Fruit fly (Drosophila melanogaster) whole organism, prepupa: ENCODE results near the gene CG12995.
A peak's percentile ranks its signal among the peaks of the same experiment; 100 is the strongest.

ENCODE experiments used
- Blimp-1 ChIP-seq: fragments of 200-800 bp; sonication (Bioruptor generic); optimal IDR thresholded peaks from 3 replicates; lab custom pipeline; 2017; ENCODE audit warnings: missing biosample characterization, missing genetic modification characterization, mild to moderate bottlenecking, moderate library complexity, missing genetic modification reagents
- CG10631 ChIP-seq: fragments of 200-800 bp; sonication (Bioruptor generic); optimal IDR thresholded peaks from 2 replicates; lab custom pipeline; 2016; ENCODE audit warnings: missing biosample characterization, missing genetic modification characterization
- CG10669 ChIP-seq: fragments of 200-800 bp; sonication (Bioruptor generic); optimal IDR thresholded peaks from 3 replicates; lab custom pipeline; 2018; ENCODE audit warnings: missing biosample characterization, mild to moderate bottlenecking, missing genetic modification characterization, moderate library complexity
- CG11294 ChIP-seq: fragments of 200-800 bp; sonication (Bioruptor generic); IDR thresholded peaks from 2 replicates; pipeline ENCODE4 v1.3.6; 2022; ENCODE audit warnings: missing biosample characterization, missing genetic modification characterization
- CG11762 ChIP-seq: fragments of 200-800 bp; sonication (Bioruptor generic); optimal IDR thresholded peaks from 3 replicates; lab custom pipeline; 2016; ENCODE audit warnings: missing biosample characterization, missing genetic modification characterization; ENCODE audit not compliant: insufficient read depth
- CG11902 ChIP-seq: fragments of 200-800 bp; sonication (Bioruptor generic); optimal IDR thresholded peaks from 3 replicates; lab custom pipeline; 2016; ENCODE audit warnings: missing biosample characterization, missing genetic modification characterization
- CG15336 ChIP-seq: fragments of 200-800 bp; sonication (Bioruptor generic); IDR thresholded peaks from 2 replicates; pipeline ENCODE4 v1.3.6; 2022; ENCODE audit warnings: missing biosample characterization, missing genetic modification characterization
- CG1621 ChIP-seq: fragments of 200-800 bp; sonication (Bioruptor generic); optimal IDR thresholded peaks from 3 replicates; lab custom pipeline; 2018; ENCODE audit warnings: missing biosample characterization, mild to moderate bottlenecking, missing genetic modification characterization
- CG16779 ChIP-seq: fragments of 200-800 bp; sonication (Bioruptor generic); optimal IDR thresholded peaks from 3 replicates; lab custom pipeline; 2017; ENCODE audit warnings: missing biosample characterization, mild to moderate bottlenecking, missing genetic modification characterization
- CG32006 ChIP-seq: fragments of 200-800 bp; sonication (Bioruptor generic); optimal IDR thresholded peaks from 3 replicates; lab custom pipeline; 2017; ENCODE audit warnings: missing biosample characterization, mild to moderate bottlenecking, missing genetic modification characterization
- CG3919 ChIP-seq: fragments of 200-800 bp; sonication (Bioruptor generic); optimal IDR thresholded peaks from 3 replicates; lab custom pipeline; 2016; ENCODE audit warnings: missing biosample characterization, missing genetic modification characterization
- CG4318 ChIP-seq: fragments of 200-800 bp; sonication (Bioruptor generic); optimal IDR thresholded peaks from 3 replicates; lab custom pipeline; 2017; ENCODE audit warnings: missing biosample characterization, mild to moderate bottlenecking, missing genetic modification characterization
- CG6276 ChIP-seq: fragments of 200-800 bp; sonication (Bioruptor generic); optimal IDR thresholded peaks from 2 replicates; lab custom pipeline; 2017; ENCODE audit warnings: missing biosample characterization, mild to moderate bottlenecking, missing genetic modification characterization
- CG6792 ChIP-seq: fragments of 200-800 bp; sonication (Bioruptor generic); optimal IDR thresholded peaks from 3 replicates; lab custom pipeline; 2016; ENCODE audit warnings: missing biosample characterization, missing genetic modification characterization
- CG6808 ChIP-seq: fragments of 200-800 bp; sonication (Bioruptor generic); optimal IDR thresholded peaks from 3 replicates; lab custom pipeline; 2017; ENCODE audit warnings: missing biosample characterization, missing genetic modification characterization, mild to moderate bottlenecking, moderate library complexity, missing genetic modification reagents
- CG7368 ChIP-seq: fragments of 200-800 bp; sonication (Bioruptor generic); optimal IDR thresholded peaks from 3 replicates; lab custom pipeline; 2016; ENCODE audit warnings: missing biosample characterization, missing genetic modification characterization
- CG8119 ChIP-seq: fragments of 200-800 bp; sonication (Bioruptor generic); IDR thresholded peaks from 3 replicates; pipeline ENCODE4 v1.3.6; 2022; ENCODE audit warnings: missing biosample characterization, missing genetic modification characterization
- CG8319 ChIP-seq: fragments of 200-800 bp; sonication (Bioruptor generic); optimal IDR thresholded peaks from 3 replicates; lab custom pipeline; 2016; ENCODE audit warnings: missing biosample characterization, missing genetic modification characterization
- CG8632 ChIP-seq: fragments of 200-800 bp; sonication (Bioruptor generic); optimal IDR thresholded peaks from 3 replicates; lab custom pipeline; 2016; ENCODE audit warnings: missing biosample characterization, missing genetic modification characterization
- Eip78C ChIP-seq: fragments of 200-800 bp; sonication (Bioruptor generic); peaks from one replicate; lab custom pipeline; 2016; ENCODE audit warnings: missing biosample characterization, missing genetic modification characterization
- Ets21C ChIP-seq: fragments of 200-800 bp; sonication (Bioruptor generic); optimal IDR thresholded peaks from 3 replicates; lab custom pipeline; 2016; ENCODE audit warnings: missing biosample characterization, missing genetic modification characterization
- Ets96B ChIP-seq: fragments of 200-800 bp; optimal IDR thresholded peaks from 2 replicates; lab custom pipeline; 2019; ENCODE audit warnings: missing biosample characterization, mild to moderate bottlenecking, missing genetic modification characterization, moderate library complexity
- Gug ChIP-seq: fragments of 200-800 bp; sonication (Bioruptor generic); IDR thresholded peaks from 2 replicates; pipeline ENCODE4 v1.3.6; 2022; ENCODE audit warnings: missing biosample characterization, missing genetic modification characterization
- Hr39 ChIP-seq: fragments of 200-800 bp; sonication (Bioruptor generic); optimal IDR thresholded peaks from 2 replicates; lab custom pipeline; 2016; ENCODE audit warnings: missing biosample characterization, missing genetic modification characterization
- Hr4 ChIP-seq: fragments of 200-800 bp; sonication (Bioruptor generic); optimal IDR thresholded peaks from 3 replicates; lab custom pipeline; 2016; ENCODE audit warnings: missing biosample characterization, missing genetic modification characterization
- Met ChIP-seq: fragments of 200-800 bp; sonication (Bioruptor generic); optimal IDR thresholded peaks from 3 replicates; lab custom pipeline; 2016; ENCODE audit warnings: missing biosample characterization, missing genetic modification characterization
- OdsH ChIP-seq: fragments of 200-800 bp; sonication (Bioruptor generic); optimal IDR thresholded peaks from 3 replicates; lab custom pipeline; 2016; ENCODE audit warnings: missing biosample characterization, missing genetic modification characterization
- Smox ChIP-seq: fragments of 200-800 bp; sonication (Bioruptor generic); optimal IDR thresholded peaks from 3 replicates; lab custom pipeline; 2016; ENCODE audit warnings: missing biosample characterization, missing genetic modification characterization
- Sox14 ChIP-seq: fragments of 200-800 bp; sonication (Bioruptor generic); optimal IDR thresholded peaks from 3 replicates; lab custom pipeline; 2016; ENCODE audit warnings: missing biosample characterization, missing genetic modification characterization
- Sox15 ChIP-seq: fragments of 200-800 bp; sonication (Bioruptor generic); optimal IDR thresholded peaks from 3 replicates; lab custom pipeline; 2016; ENCODE audit warnings: missing biosample characterization, missing genetic modification characterization
- acj6 ChIP-seq: fragments of 200-800 bp; sonication (Bioruptor generic); optimal IDR thresholded peaks from 3 replicates; lab custom pipeline; 2016; ENCODE audit warnings: missing biosample characterization, missing genetic modification characterization
- cyc ChIP-seq: fragments of 200-800 bp; sonication (Bioruptor generic); optimal IDR thresholded peaks from 3 replicates; lab custom pipeline; 2016; ENCODE audit warnings: missing biosample characterization, missing genetic modification characterization
- dac ChIP-seq: fragments of 200-800 bp; sonication (Bioruptor generic); optimal IDR thresholded peaks from 2 replicates; lab custom pipeline; 2017; ENCODE audit warnings: missing biosample characterization, mild to moderate bottlenecking, missing genetic modification characterization
- dsx ChIP-seq: fragments of 200-800 bp; optimal IDR thresholded peaks from 3 replicates; lab custom pipeline; 2019; ENCODE audit warnings: missing biosample characterization, mild to moderate bottlenecking, missing genetic modification characterization, moderate library complexity; ENCODE audit not compliant: poor library complexity, severe bottlenecking
- eg ChIP-seq: fragments of 200-800 bp; sonication (Bioruptor generic); IDR thresholded peaks from 3 replicates; pipeline ENCODE4 v1.3.6; 2022; ENCODE audit warnings: missing biosample characterization, missing genetic modification characterization
- esn ChIP-seq: fragments of 200-800 bp; sonication (Bioruptor generic); optimal IDR thresholded peaks from 2 replicates; lab custom pipeline; 2016; ENCODE audit warnings: missing biosample characterization, mild to moderate bottlenecking, missing genetic modification characterization, moderate library complexity
- fkh ChIP-seq: fragments of 200-800 bp; sonication (Bioruptor generic); optimal IDR thresholded peaks from 3 replicates; lab custom pipeline; 2017; ENCODE audit warnings: missing biosample characterization, mild to moderate bottlenecking, missing genetic modification characterization, moderate library complexity
- pdm3 ChIP-seq: fragments of 200-800 bp; sonication (Bioruptor generic); optimal IDR thresholded peaks from 3 replicates; lab custom pipeline; 2016; ENCODE audit warnings: missing biosample characterization, missing genetic modification characterization
- salr ChIP-seq, 2 experiments: fragments of 200-800 bp; sonication (Bioruptor generic); optimal IDR thresholded peaks; 3 replicates each; lab custom pipeline; 2016 to 2018; ENCODE audit warnings: missing biosample characterization in 2 of 2, missing genetic modification characterization in 2 of 2, mild to moderate bottlenecking in 1 of 2
- spab ChIP-seq: fragments of 200-800 bp; sonication (Bioruptor generic); optimal IDR thresholded peaks from 2 replicates; lab custom pipeline; 2017; ENCODE audit warnings: missing biosample characterization, mild to moderate bottlenecking, missing genetic modification characterization, missing genetic modification reagents
- svp ChIP-seq: fragments of 200-800 bp; sonication (Bioruptor generic); peaks from one replicate; lab custom pipeline; 2016; ENCODE audit warnings: missing biosample characterization, missing genetic modification characterization
- topi ChIP-seq: fragments of 200-800 bp; sonication (Bioruptor generic); optimal IDR thresholded peaks from 3 replicates; lab custom pipeline; 2016; ENCODE audit warnings: missing biosample characterization, missing genetic modification characterization
- vri ChIP-seq: fragments of 200-800 bp; sonication (Bioruptor generic); optimal IDR thresholded peaks from 3 replicates; lab custom pipeline; 2016; ENCODE audit warnings: missing biosample characterization, mild to moderate bottlenecking, missing genetic modification characterization

Gene CG12995

dm6 chrX:17206046-17206445, 3.8 kb downstream of the CG12995 start, which contains the start of gene CG32564:
CG32564 (plus strand) TSS chrX:17206407.
- TF ChIP-seq fkh (GFP tag; lab: Kevin White, UChicago): peak; percentile 52
- no peak for TF ChIP-seq Eip78C (GFP tag; lab: Kevin White, UChicago)
- TF ChIP-seq, all 60 proteins: peak for 1

- no peak for TF ChIP-seq CG6276 (GFP tag; lab: Kevin White, UChicago)
- no peak for TF ChIP-seq CG8632 (GFP tag; lab: Kevin White, UChicago)
Observed at dm6 chrX:17205028-17205427, 4.8 kb downstream of the CG12995 start.

dm6 chrX:17202498-17203162, 7.2 kb downstream of the CG12995 start, which contains the start of the genes TTLL1A and CG5070:
TTLL1A (minus strand) TSS chrX:17202598.
CG5070 (plus strand) TSS chrX:17203112.
- TF ChIP-seq CG15336 (no peak), Smox (no peak), CG8119 (GFP tag; lab: Robert Waterston, UW) (no peak), vri (no peak), CG10631 (no peak), spab (no peak), Hr4 (no peak), CG1621 (tag; lab: Kevin White, UChicago) (no peak), OdsH (GFP tag; lab: Kevin White, UChicago) (no peak), CG3919 (GFP tag; lab: Kevin White, UChicago) (no peak), CG11762 (GFP tag; lab: Kevin White, UChicago) (no peak), topi (GFP tag; lab: Kevin White, UChicago) (no peak), cyc (GFP tag; lab: Kevin White, UChicago) (no peak), svp (GFP tag; lab: Kevin White, UChicago) (no peak), Gug (no peak), CG8632 (GFP tag; lab: Kevin White, UChicago) (no peak), Met (GFP tag; lab: Kevin White, UChicago) (no peak), dac (no peak)

- TF ChIP-seq CG6808 (GFP tag; lab: Kevin White, UChicago) (no peak), Ets96B (tag; lab: Kevin White, UChicago) (no peak), CG11294 (no peak), vri (no peak), svp (GFP tag; lab: Kevin White, UChicago) (peak; percentile 63), Hr39 (GFP tag; lab: Kevin White, UChicago) (no peak)
Observed at dm6 chrX:17188167-17188566, 21.6 kb downstream of the CG12995 start.

dm6 chrX:17187495-17187894, 22.3 kb downstream of the CG12995 start:
- no peak for TF ChIP-seq CG1621 (tag; lab: Kevin White, UChicago)
- peak; percentile 53 for TF ChIP-seq esn
- TF ChIP-seq svp (GFP tag; lab: Kevin White, UChicago): peak; percentile 38
- TF ChIP-seq CG4318: peak; percentile 2
- TF ChIP-seq Eip78C (GFP tag; lab: Kevin White, UChicago): peak; percentile 80
- peak; percentile 41 for TF ChIP-seq topi (GFP tag; lab: Kevin White, UChicago)
- TF ChIP-seq CG8119 (GFP tag; lab: Robert Waterston, UW): peak; percentile 66
- peak; percentile 53 for TF ChIP-seq acj6 (GFP tag; lab: Kevin White, UChicago)
- TF ChIP-seq eg (GFP tag; lab: Robert Waterston, UW): peak; percentile 77
- TF ChIP-seq CG6792: peak; percentile 41
- TF ChIP-seq Sox15 (GFP tag; lab: Kevin White, UChicago): peak; percentile 32
- TF ChIP-seq Sox14: peak; percentile 19
- TF ChIP-seq CG8319: peak; percentile 42
- TF ChIP-seq Blimp-1 (GFP tag; lab: Kevin White, UChicago): no peak
- TF ChIP-seq CG3919 (GFP tag; lab: Kevin White, UChicago): peak; percentile 46
- TF ChIP-seq CG7368: peak; percentile 8
- TF ChIP-seq pdm3 (GFP tag; lab: Kevin White, UChicago): peak; percentile 35
- peak; percentile 29 for TF ChIP-seq Smox
- TF ChIP-seq dsx (GFP tag; lab: Kevin White, UChicago): no peak
- peak; percentile 62 for TF ChIP-seq OdsH (GFP tag; lab: Kevin White, UChicago)
- peak in 1 of 2 experiments; percentile 35 for TF ChIP-seq salr (GFP tag; optimal IDR thresholded peaks at IDR 0.05; lab: Kevin White, UChicago)
- TF ChIP-seq CG16779: no peak
- TF ChIP-seq Ets21C (GFP tag; lab: Kevin White, UChicago): no peak
- peak; percentile 20 for TF ChIP-seq CG11902 (GFP tag; lab: Kevin White, UChicago)
- peak; percentile 54 for TF ChIP-seq CG32006
- no peak for TF ChIP-seq CG10669 (GFP tag; lab: Kevin White, UChicago)
